Worm (Caenorhabditis elegans) whole organism, young adult: ENCODE data around the gene ceh-86.

Experiments used
- C06A6.2 ChIP-seq: fragments of 200-800 bp; sonication (Bioruptor generic); conservative IDR thresholded peaks from 2 replicates; pipeline ENCODE4 v1.3.6; 2022; ENCODE audit warnings: missing genetic modification characterization, missing compliant biosample characterization
- F37B4.10 ChIP-seq: fragments of 200-800 bp; sonication (Bioruptor generic); IDR thresholded peaks from 2 replicates; pipeline ENCODE4 v1.3.6; 2022; ENCODE audit warnings: missing genetic modification characterization, missing compliant biosample characterization
- F49E8.2 ChIP-seq: sonication (generic microtip); optimal IDR thresholded peaks from 3 replicates; lab custom pipeline; 2017; ENCODE audit warnings: missing genetic modification characterization, mild to moderate bottlenecking, missing compliant biosample characterization, antibody characterized with exemption, moderate library complexity; ENCODE audit not compliant: insufficient read depth
- K12H6.12 ChIP-seq: fragments of 200-800 bp; sonication (Bioruptor generic); optimal IDR thresholded peaks from 2 replicates; lab custom pipeline; 2018; ENCODE audit warnings: mild to moderate bottlenecking, missing genetic modification characterization, missing compliant biosample characterization
- T26A5.8 ChIP-seq: sonication (generic microtip); optimal IDR thresholded peaks from 2 replicates; lab custom pipeline; 2016; ENCODE audit warnings: missing genetic modification characterization, missing compliant biosample characterization
- Y67H2A.10 ChIP-seq: fragments of 200-800 bp; sonication (Bioruptor generic); conservative IDR thresholded peaks from 2 replicates; pipeline ENCODE4 v1.3.6; 2022; ENCODE audit warnings: missing genetic modification reagents, missing genetic modification characterization, missing compliant biosample characterization
- ceh-27 ChIP-seq: fragments of 200-800 bp; sonication (Bioruptor generic); optimal IDR thresholded peaks from 2 replicates; lab custom pipeline; 2018; ENCODE audit warnings: mild to moderate bottlenecking, missing genetic modification characterization, moderate library complexity, missing compliant biosample characterization
- ceh-91 ChIP-seq: fragments of 200-800 bp; sonication (Bioruptor generic); IDR thresholded peaks from 2 replicates; pipeline ENCODE4 v1.3.6; 2022; ENCODE audit warnings: missing genetic modification reagents, missing genetic modification characterization, missing compliant biosample characterization
- chd-7 ChIP-seq: sonication (generic microtip); optimal IDR thresholded peaks from 2 replicates; lab custom pipeline; 2016; ENCODE audit warnings: mild to moderate bottlenecking, missing genetic modification characterization, moderate library complexity, missing compliant biosample characterization
- dpl-1 ChIP-seq: fragments of 150-350 bp; optimal IDR thresholded peaks from 2 replicates; lab custom pipeline; 2014; ENCODE audit warnings: missing biosample characterization, missing genetic modification reagents, missing genetic modification characterization
- egl-18 ChIP-seq: fragments of 200-800 bp; sonication (Bioruptor generic); IDR thresholded peaks from 2 replicates; pipeline ENCODE4 v1.3.6; 2022; ENCODE audit warnings: missing genetic modification reagents, missing genetic modification characterization, missing compliant biosample characterization
- egrh-3 ChIP-seq: fragments of 200-800 bp; sonication (Bioruptor generic); IDR thresholded peaks from 2 replicates; pipeline ENCODE4 v1.3.6; 2022; ENCODE audit warnings: missing genetic modification reagents, missing genetic modification characterization, missing compliant biosample characterization
- ekl-4 ChIP-seq: fragments of 200-800 bp; sonication (Bioruptor generic); IDR thresholded peaks from 2 replicates; pipeline ENCODE4 v1.3.6; 2022; ENCODE audit warnings: missing genetic modification reagents, missing genetic modification characterization, missing compliant biosample characterization
- ets-4 ChIP-seq: fragments of 200-800 bp; sonication (Bioruptor generic); optimal IDR thresholded peaks from 2 replicates; lab custom pipeline; 2018; ENCODE audit warnings: mild to moderate bottlenecking, missing genetic modification characterization, missing compliant biosample characterization
- fkh-3 ChIP-seq: sonication (generic microtip); optimal IDR thresholded peaks from 2 replicates; lab custom pipeline; 2016; ENCODE audit warnings: mild to moderate bottlenecking, missing genetic modification characterization, missing compliant biosample characterization
- him-1 ChIP-seq: sonication (generic microtip); optimal IDR thresholded peaks from 2 replicates; lab custom pipeline; 2016; ENCODE audit warnings: missing genotype, missing genetic modification reagents, missing genetic modification characterization, missing compliant biosample characterization
- hlh-26 ChIP-seq: fragments of 200-800 bp; sonication (Bioruptor generic); conservative IDR thresholded peaks from 2 replicates; pipeline ENCODE4 v1.3.6; 2022; ENCODE audit warnings: missing genetic modification reagents, missing genetic modification characterization, missing compliant biosample characterization
- hmg-1.2 ChIP-seq: fragments of 200-800 bp; sonication (Bioruptor generic); IDR thresholded peaks from 2 replicates; pipeline ENCODE4 v1.3.6; 2022; ENCODE audit warnings: missing genetic modification reagents, missing genetic modification characterization, missing compliant biosample characterization
- hmg-20 ChIP-seq: fragments of 200-800 bp; sonication (Bioruptor generic); IDR thresholded peaks from 2 replicates; pipeline ENCODE4 v1.3.6; 2022; ENCODE audit warnings: missing genetic modification reagents, missing genetic modification characterization, missing compliant biosample characterization
- hrde-1 ChIP-seq: sonication (generic microtip); optimal IDR thresholded peaks from 2 replicates; lab custom pipeline; 2016; ENCODE audit warnings: missing genetic modification characterization, mild to moderate bottlenecking, missing compliant biosample characterization, moderate library complexity, missing genotype, missing genetic modification reagents, borderline replicate concordance
- let-526 ChIP-seq: fragments of 200-800 bp; sonication (Bioruptor generic); IDR thresholded peaks from 2 replicates; pipeline ENCODE4 v1.3.6; 2022; ENCODE audit warnings: missing genetic modification reagents, missing genetic modification characterization, missing compliant biosample characterization
- let-607 ChIP-seq, 2 experiments: fragments of 200-800 bp in 1 of 2; sonication (Bioruptor generic) in 1 of 2; sonication (generic microtip) in 1 of 2; optimal IDR thresholded peaks; 2 replicates each; lab custom pipeline; 2016 to 2018; ENCODE audit warnings: mild to moderate bottlenecking in 2 of 2, missing compliant biosample characterization in 2 of 2, missing genetic modification characterization in 2 of 2, moderate library complexity in 2 of 2, missing genotype in 1 of 2
- lin-54 ChIP-seq: fragments of 200-800 bp; sonication (Bioruptor generic); optimal IDR thresholded peaks from 2 replicates; lab custom pipeline; 2018; ENCODE audit warnings: mild to moderate bottlenecking, missing genetic modification characterization, missing compliant biosample characterization
- madf-10 ChIP-seq: sonication (generic microtip); optimal IDR thresholded peaks from 2 replicates; lab custom pipeline; 2016; ENCODE audit warnings: mild to moderate bottlenecking, missing genetic modification characterization, missing compliant biosample characterization
- madf-3 ChIP-seq: fragments of 200-800 bp; sonication (Bioruptor generic); IDR thresholded peaks from 2 replicates; pipeline ENCODE4 v1.3.6; 2022; ENCODE audit warnings: missing genetic modification reagents, missing genetic modification characterization, missing compliant biosample characterization
- madf-8 ChIP-seq: fragments of 200-800 bp; sonication (Bioruptor generic); conservative IDR thresholded peaks from 2 replicates; pipeline ENCODE4 v1.3.6; 2022; ENCODE audit warnings: missing genetic modification reagents, missing genetic modification characterization, missing compliant biosample characterization
- nfyb-1 ChIP-seq: fragments of 200-800 bp; sonication (Bioruptor generic); IDR thresholded peaks from 2 replicates; pipeline ENCODE4 v1.3.6; 2022; ENCODE audit warnings: missing genetic modification reagents, missing genetic modification characterization, missing compliant biosample characterization
- nhr-27 ChIP-seq: fragments of 200-800 bp; sonication (Bioruptor generic); optimal IDR thresholded peaks from 2 replicates; lab custom pipeline; 2018; ENCODE audit warnings: mild to moderate bottlenecking, missing genetic modification characterization, moderate library complexity, missing compliant biosample characterization
- nhr-90 ChIP-seq: sonication (generic microtip); optimal IDR thresholded peaks from 2 replicates; lab custom pipeline; 2016; ENCODE audit warnings: missing genotype, mild to moderate bottlenecking, missing genetic modification characterization, missing compliant biosample characterization
- pha-4 ChIP-seq: fragments of 150-350 bp; sonication (generic microtip); optimal IDR thresholded peaks from 2 replicates; lab custom pipeline; 2014; ENCODE audit warnings: missing biosample characterization, missing genetic modification reagents, missing genetic modification characterization
- rec-8 ChIP-seq, 2 experiments: sonication (generic microtip); optimal IDR thresholded peaks; 2 replicates each; lab custom pipeline; 2016; ENCODE audit warnings: mild to moderate bottlenecking in 2 of 2, missing genetic modification characterization in 2 of 2, missing genetic modification reagents in 2 of 2, missing genotype in 2 of 2, missing biosample characterization in 1 of 2, missing compliant biosample characterization in 1 of 2, moderate library complexity in 1 of 2
- snpc-1.3 ChIP-seq: sonication (generic microtip); optimal IDR thresholded peaks from 2 replicates; lab custom pipeline; 2017; ENCODE audit warnings: missing genetic modification characterization, mild to moderate bottlenecking, missing compliant biosample characterization, antibody characterized with exemption, moderate library complexity, missing genotype, missing genetic modification reagents; ENCODE audit not compliant: insufficient read depth
- xnd-1 ChIP-seq: sonication (generic microtip); optimal IDR thresholded peaks from 2 replicates; lab custom pipeline; 2016; ENCODE audit warnings: missing genotype, missing genetic modification reagents, missing genetic modification characterization, missing compliant biosample characterization
- zfh-2 ChIP-seq: fragments of 200-800 bp; sonication (Bioruptor generic); conservative IDR thresholded peaks from 2 replicates; pipeline ENCODE4 v1.3.6; 2022; ENCODE audit warnings: missing genetic modification reagents, missing genetic modification characterization, missing compliant biosample characterization
- ztf-26 ChIP-seq: sonication (generic microtip); optimal IDR thresholded peaks from 2 replicates; lab custom pipeline; 2017; ENCODE audit warnings: missing genetic modification characterization, missing compliant biosample characterization
- ztf-28 ChIP-seq: fragments of 200-800 bp; sonication (Bioruptor generic); IDR thresholded peaks from 2 replicates; pipeline ENCODE4 v1.3.6; 2022; ENCODE audit warnings: missing genetic modification reagents, missing genetic modification characterization, missing compliant biosample characterization

ceh-86 gene

DNA sequence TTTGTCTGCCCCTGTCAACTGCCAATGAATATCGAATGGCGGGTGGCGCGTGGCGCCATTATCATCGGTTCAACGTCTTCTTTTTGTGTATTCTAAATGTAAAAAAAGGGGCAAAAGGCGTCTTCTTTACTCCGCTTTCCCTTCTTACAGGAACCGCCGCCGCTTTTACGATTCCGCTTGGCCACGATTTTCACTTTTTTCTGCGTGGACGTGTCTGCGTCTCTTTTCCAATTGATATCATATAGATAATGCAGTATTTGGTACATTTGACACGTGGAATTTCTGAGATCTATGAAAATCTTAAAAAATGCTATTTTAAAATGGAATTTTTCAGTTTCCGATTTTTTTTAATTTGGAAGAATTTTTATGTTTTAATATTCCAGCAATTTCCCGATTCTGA, 3.7 kb upstream of the ceh-86 start:
- TF ChIP-seq madf-3 (GFP tag; lab: Robert Waterston, UW), result no peak
- no peak for TF ChIP-seq F37B4.10
- no peak for TF ChIP-seq madf-8 (GFP tag; lab: Robert Waterston, UW)
- no peak for TF ChIP-seq him-1 (tag; lab: Kevin White, UChicago)
- no peak for TF ChIP-seq ztf-26 (tag; lab: Kevin White, UChicago)
- TF ChIP-seq hmg-20, result no peak
- TF ChIP-seq hmg-1.2 (GFP tag; lab: Robert Waterston, UW), result no peak
- TF ChIP-seq madf-10 (tag; lab: Kevin White, UChicago), result no peak
- no peak for TF ChIP-seq Y67H2A.10 (GFP tag; lab: Robert Waterston, UW)
- TF ChIP-seq ekl-4 (GFP tag; lab: Robert Waterston, UW), result no peak
- TF ChIP-seq K12H6.12 (tag; lab: Kevin White, UChicago), result no peak
- no peak for TF ChIP-seq rec-8 (tag; optimal IDR thresholded peaks at IDR 0.05; lab: Kevin White, UChicago)
- TF ChIP-seq C06A6.2 (GFP tag; lab: Robert Waterston, UW), result no peak

DNA sequence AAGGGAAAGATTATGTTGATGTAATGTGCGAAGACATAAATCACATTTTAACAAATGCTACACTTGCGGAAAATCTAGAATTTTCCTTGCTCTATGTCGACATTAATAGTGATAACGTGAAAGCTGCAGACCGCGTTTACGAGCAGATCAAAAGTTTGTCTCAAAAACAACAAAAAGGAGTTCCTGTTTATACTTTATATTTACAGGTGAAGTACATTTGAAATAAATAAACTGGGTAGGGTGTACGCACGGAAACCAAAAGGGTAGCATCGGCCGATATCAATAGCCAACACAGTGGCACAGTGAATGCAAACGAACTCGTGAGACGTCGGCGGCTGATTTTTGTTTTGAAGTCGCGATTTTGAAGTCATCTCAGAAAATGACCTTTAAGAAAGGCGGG, 9.4 kb downstream of the ceh-86 start:
- TF ChIP-seq pha-4 (tag; lab: Kevin White, UChicago), result no peak
- TF ChIP-seq ets-4 (GFP tag; lab: Kevin White, UChicago), result no peak
- TF ChIP-seq lin-54 (GFP tag; lab: Kevin White, UChicago), result no peak
- TF ChIP-seq chd-7, result no peak
- no peak for TF ChIP-seq hrde-1
- no peak for TF ChIP-seq fkh-3

- TF ChIP-seq nhr-90 (no peak), let-526 (no peak), pha-4 (tag; lab: Kevin White, UChicago) (no peak), madf-3 (GFP tag; lab: Robert Waterston, UW) (no peak), dpl-1 (GFP tag; lab: Kevin White, UChicago) (no peak)
- TF ChIP-seq, all 124 proteins: peak for 0
Measured at ce11 chrII:2421905-2422304, 10.0 kb downstream of the ceh-86 start, which contains the start of gene F42G2.2. TSS of gene F42G2.2 (plus strand) at chrII:2422205.

DNA sequence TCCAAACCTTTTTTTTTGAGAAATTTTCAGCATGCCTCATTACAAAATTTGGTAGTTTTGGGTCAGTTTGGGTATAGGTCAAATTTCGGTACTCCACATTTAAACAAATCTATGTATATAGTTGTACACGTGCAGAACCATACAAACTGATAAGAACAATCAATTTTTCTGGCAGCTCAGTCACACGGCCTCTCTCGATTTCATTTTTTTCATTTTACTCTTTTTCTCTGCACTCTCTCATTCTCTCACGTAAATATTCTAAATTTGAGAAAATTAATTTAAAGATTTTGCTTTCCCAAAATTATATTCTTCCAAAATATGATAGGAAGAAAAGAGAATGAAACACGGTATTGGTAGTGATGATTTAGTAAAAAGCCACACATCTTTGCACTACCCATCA, 10.7 kb downstream of the ceh-86 start:
- TF ChIP-seq chd-7, result no peak
- TF ChIP-seq let-607 (tag; optimal IDR thresholded peaks at IDR 0.05; lab: Kevin White, UChicago), result no peak
- no peak for TF ChIP-seq nhr-27 (tag; lab: Kevin White, UChicago)
- no peak for TF ChIP-seq ceh-27 (GFP tag; lab: Kevin White, UChicago)
- TF ChIP-seq zfh-2 (GFP tag; lab: Robert Waterston, UW), result no peak
- no peak for TF ChIP-seq T26A5.8 (tag; lab: Kevin White, UChicago)
- TF ChIP-seq fkh-3, result no peak
- no peak for TF ChIP-seq nfyb-1 (GFP tag; lab: Robert Waterston, UW)
- TF ChIP-seq egrh-3 (GFP tag; lab: Robert Waterston, UW), result no peak
- no peak for TF ChIP-seq hlh-26 (GFP tag; lab: Robert Waterston, UW)
- TF ChIP-seq ztf-28 (GFP tag; lab: Robert Waterston, UW), result no peak
- no peak for TF ChIP-seq ceh-91 (GFP tag; lab: Robert Waterston, UW)
- no peak for TF ChIP-seq F37B4.10
- TF ChIP-seq egl-18, result no peak
- no peak for TF ChIP-seq madf-8 (GFP tag; lab: Robert Waterston, UW)
- no peak for TF ChIP-seq snpc-1.3
- TF ChIP-seq xnd-1, result no peak
- TF ChIP-seq F49E8.2, result no peak
